Fruit fly (Drosophila melanogaster): Measurements from ENCODE around the gene CG4577.

dm6 chr2L:1136993-1137392 lies 2.5 kb downstream of the CG4577 start:
- TF ChIP-seq Sin3A (optimal IDR thresholded peaks at IDR 0.05) (no peak), psq (optimal IDR thresholded peaks at IDR 0.05) (no peak), h (optimal IDR thresholded peaks at IDR 0.05) (no peak)
